Worm (Caenorhabditis elegans): ENCODE measurements around the gene kin-20.

- no peak for TF ChIP-seq nhr-237 (tag; optimal IDR thresholded peaks at IDR 0.05)
- no peak for TF ChIP-seq hlh-1 (tag; optimal IDR thresholded peaks at IDR 0.05)
- no peak for TF ChIP-seq unc-120 (tag; optimal IDR thresholded peaks at IDR 0.05; ENCODE audit: poor library complexity, severe bottlenecking)
- no peak for TF ChIP-seq ceh-39 (tag; optimal IDR thresholded peaks at IDR 0.05)
- no peak for TF ChIP-seq ztf-11 (tag; optimal IDR thresholded peaks at IDR 0.05)
- no peak for TF ChIP-seq ces-1 (GFP tag; optimal IDR thresholded peaks at IDR 0.05)
Measured at ce11 chrX:15317146-15317545, 39.6 kb upstream of the kin-20 start, which contains the start of gene glb-28.

Measured in whole organism, mixed stage, embryonic.